Worm (Caenorhabditis elegans): Measurements from ENCODE around the gene srd-43.

srd-43 gene

ce11 chrX:13317532-13317931 lies 11.9 kb upstream of the srd-43 start:
- TF ChIP-seq dmd-4 (tag; optimal IDR thresholded peaks at IDR 0.05; ENCODE audit: borderline replicate concordance) (no peak), mec-3 (tag; optimal IDR thresholded peaks at IDR 0.05; ENCODE audit: borderline replicate concordance) (no peak)

ce11 chrX:13315093-13315492 lies 9.4 kb upstream of the srd-43 start:
- TF ChIP-seq odd-2 (tag; optimal IDR thresholded peaks at IDR 0.05) (no peak), ceh-18 (tag; optimal IDR thresholded peaks at IDR 0.05) (no peak)

ce11 chrX:13311641-13312423 lies 6.2 kb upstream of the srd-43 start, which contains the start of gene F46G10.1:
Gene F46G10.1, minus strand, starts transcription at chrX:13311755.
- TF ChIP-seq nfya-1 (tag; optimal IDR thresholded peaks at IDR 0.05), result peak; percentile 30
- no peak for TF ChIP-seq ceh-30 (tag; optimal IDR thresholded peaks at IDR 0.05)

- TF ChIP-seq elt-2 (tag; optimal IDR thresholded peaks at IDR 0.05) (peak; percentile 40), npax-4 (tag; optimal IDR thresholded peaks at IDR 0.05) (no peak)
These were observed 5.1 kb upstream of the srd-43 start for ce11 chrX:13310763-13311162.

ce11 chrX:13308745-13309144 lies 3.1 kb upstream of the srd-43 start, which contains the start of gene srxa-8:
Gene srxa-8, minus strand, starts transcription at chrX:13308845.
- TF ChIP-seq C08G9.2 (tag; optimal IDR thresholded peaks at IDR 0.05) (no peak), tbx-2 (tag; optimal IDR thresholded peaks at IDR 0.05) (no peak), gmeb-2 (tag; optimal IDR thresholded peaks at IDR 0.05) (no peak), syd-9 (tag; optimal IDR thresholded peaks at IDR 0.05) (no peak), ceh-22 (tag; optimal IDR thresholded peaks at IDR 0.05) (no peak)

ce11 chrX:13307852-13308251 lies 2.2 kb upstream of the srd-43 start:
- TF ChIP-seq sdc-2 (tag; optimal IDR thresholded peaks at IDR 0.05), result no peak
- no peak for TF ChIP-seq ceh-18 (tag; optimal IDR thresholded peaks at IDR 0.05)
- TF ChIP-seq rnt-1 (tag; optimal IDR thresholded peaks at IDR 0.05), result no peak
- no peak for TF ChIP-seq dve-1 (tag; optimal IDR thresholded peaks at IDR 0.05)
- TF ChIP-seq pag-3 (tag; optimal IDR thresholded peaks at IDR 0.05; ENCODE audit: borderline replicate concordance), result no peak
- TF ChIP-seq pha-2 (tag; optimal IDR thresholded peaks at IDR 0.05), result no peak
- no peak for TF ChIP-seq ceh-30 (tag; optimal IDR thresholded peaks at IDR 0.05)
- no peak for TF ChIP-seq unc-55 (GFP tag; optimal IDR thresholded peaks at IDR 0.05)
- TF ChIP-seq eyg-1 (tag; optimal IDR thresholded peaks at IDR 0.05), result no peak
- TF ChIP-seq ref-2 (tag; optimal IDR thresholded peaks at IDR 0.05), result no peak
- no peak for TF ChIP-seq lin-11 (tag; optimal IDR thresholded peaks at IDR 0.05)
- no peak for TF ChIP-seq hlh-30 (tag; optimal IDR thresholded peaks at IDR 0.05; ENCODE audit: insufficient read depth)
- TF ChIP-seq syd-9 (tag; optimal IDR thresholded peaks at IDR 0.05), result no peak
- TF ChIP-seq sox-2 (GFP tag; IDR thresholded peaks at IDR 0.05), result no peak
- no peak for TF ChIP-seq ahr-1 (tag; optimal IDR thresholded peaks at IDR 0.05)
- no peak for TF ChIP-seq gmeb-2 (tag; optimal IDR thresholded peaks at IDR 0.05)
- TF ChIP-seq ceh-6 (GFP tag; optimal IDR thresholded peaks at IDR 0.05), result no peak
- no peak for TF ChIP-seq hlh-15 (tag; optimal IDR thresholded peaks at IDR 0.05)

- TF ChIP-seq ets-4 (tag; optimal IDR thresholded peaks at IDR 0.05) (peak; percentile 52), C08G9.2 (tag; optimal IDR thresholded peaks at IDR 0.05) (peak; percentile 71), ceh-14 (tag; optimal IDR thresholded peaks at IDR 0.05) (peak; percentile 78), ceh-31 (tag; optimal IDR thresholded peaks at IDR 0.05) (peak; percentile 82), ahr-1 (tag; optimal IDR thresholded peaks at IDR 0.05) (peak; percentile 86), pqm-1 (tag; optimal IDR thresholded peaks at IDR 0.05) (peak; percentile 53), pros-1 (tag; optimal IDR thresholded peaks at IDR 0.05) (peak; percentile 66), npax-4 (tag; optimal IDR thresholded peaks at IDR 0.05) (peak; percentile 91), C38D4.7 (GFP tag; optimal IDR thresholded peaks at IDR 0.05) (peak; percentile 88), lim-6 (tag; optimal IDR thresholded peaks at IDR 0.05) (peak; percentile 64), pha-2 (tag; optimal IDR thresholded peaks at IDR 0.05) (peak; percentile 84), hlh-8 (tag; optimal IDR thresholded peaks at IDR 0.05) (peak; percentile 93), pax-1 (tag; optimal IDR thresholded peaks at IDR 0.05) (no peak), hlh-13 (GFP tag; optimal IDR thresholded peaks at IDR 0.05) (peak; percentile 82), unc-42 (tag; optimal IDR thresholded peaks at IDR 0.05) (peak; percentile 68), ceh-9 (tag; optimal IDR thresholded peaks at IDR 0.05) (peak; percentile 77), hlh-6 (tag; optimal IDR thresholded peaks at IDR 0.05) (peak; percentile 89)
These were observed 1.3 kb upstream of the srd-43 start for ce11 chrX:13306869-13307446.
